Fruit fly (Drosophila melanogaster) whole organism, embryonic: Measurements from ENCODE around the gene CG5071.

Source experiments
- CG10959 ChIP-seq: fragments of 200-800 bp; sonication (Bioruptor generic); IDR thresholded peaks from 2 replicates; pipeline ENCODE4 v1.3.6; 2022; ENCODE audit warnings: missing biosample characterization, missing genetic modification characterization
- CG10979 ChIP-seq: fragments of 200-800 bp; sonication (Bioruptor generic); optimal IDR thresholded peaks from 2 replicates; lab custom pipeline; 2018; ENCODE audit warnings: missing biosample characterization, mild to moderate bottlenecking, missing genetic modification characterization, moderate library complexity
- CG11560 ChIP-seq: fragments of 200-800 bp; sonication (Bioruptor generic); IDR thresholded peaks from 3 replicates; pipeline ENCODE4 v1.3.6; 2022; ENCODE audit warnings: missing biosample characterization, missing genetic modification characterization
- CG12659 ChIP-seq: fragments of 200-800 bp; sonication (Bioruptor generic); optimal IDR thresholded peaks from 3 replicates; lab custom pipeline; 2017; ENCODE audit warnings: mild to moderate bottlenecking, missing biosample characterization, missing genetic modification reagents, missing genetic modification characterization
- CG13296 ChIP-seq: fragments of 200-800 bp; sonication (Bioruptor generic); optimal IDR thresholded peaks from 3 replicates; lab custom pipeline; 2018; ENCODE audit warnings: missing biosample characterization, mild to moderate bottlenecking, missing genetic modification characterization
- CG13775 ChIP-seq: fragments of 200-800 bp; sonication (Bioruptor generic); optimal IDR thresholded peaks from 3 replicates; lab custom pipeline; 2017; ENCODE audit warnings: missing biosample characterization, mild to moderate bottlenecking, missing genetic modification characterization
- CG14441 ChIP-seq: fragments of 200-800 bp; sonication (Bioruptor generic); IDR thresholded peaks from 2 replicates; pipeline ENCODE4 v1.3.6; 2022; ENCODE audit warnings: missing biosample characterization, missing genetic modification characterization
- CG14710 ChIP-seq: fragments of 200-800 bp; sonication (Bioruptor generic); optimal IDR thresholded peaks from 3 replicates; lab custom pipeline; 2019; ENCODE audit warnings: missing biosample characterization, mild to moderate bottlenecking, missing genetic modification characterization, moderate library complexity
- CG1602 ChIP-seq: fragments of 200-800 bp; sonication (Bioruptor generic); optimal IDR thresholded peaks from 3 replicates; lab custom pipeline; 2016; ENCODE audit warnings: missing biosample characterization, missing genetic modification characterization
- CG18011 ChIP-seq: fragments of 200-800 bp; sonication (Bioruptor generic); optimal IDR thresholded peaks from 2 replicates; lab custom pipeline; 2017; ENCODE audit warnings: missing biosample characterization, missing genetic modification characterization, mild to moderate bottlenecking, moderate library complexity, missing genotype
- CG30431 ChIP-seq: fragments of 200-800 bp; sonication (Bioruptor generic); optimal IDR thresholded peaks from 2 replicates; lab custom pipeline; 2017; ENCODE audit warnings: missing biosample characterization, missing genetic modification characterization
- CG3838 ChIP-seq: fragments of 200-800 bp; sonication (Bioruptor generic); optimal IDR thresholded peaks from 3 replicates; lab custom pipeline; 2016; ENCODE audit warnings: missing biosample characterization, missing genetic modification characterization
- CG4854 ChIP-seq: fragments of 200-800 bp; sonication (Bioruptor generic); optimal IDR thresholded peaks from 2 replicates; lab custom pipeline; 2016; ENCODE audit warnings: missing biosample characterization, missing genetic modification characterization, inconsistent platforms
- CG6254 ChIP-seq: fragments of 200-800 bp; sonication (Bioruptor generic); optimal IDR thresholded peaks from 3 replicates; lab custom pipeline; 2017; ENCODE audit warnings: mild to moderate bottlenecking, missing biosample characterization, missing genetic modification reagents, missing genetic modification characterization
- CG6813 ChIP-seq: fragments of 200-800 bp; sonication (Bioruptor generic); optimal IDR thresholded peaks from 2 replicates; lab custom pipeline; 2017; ENCODE audit warnings: missing biosample characterization, missing genetic modification characterization, mild to moderate bottlenecking, moderate library complexity, missing genetic modification reagents
- CG6854 ChIP-seq: fragments of 200-800 bp; sonication (Bioruptor generic); optimal IDR thresholded peaks from 3 replicates; lab custom pipeline; 2017; ENCODE audit warnings: missing biosample characterization, mild to moderate bottlenecking, missing genetic modification characterization
- CG7556 ChIP-seq: fragments of 200-800 bp; sonication (Bioruptor generic); optimal IDR thresholded peaks from 2 replicates; lab custom pipeline; 2017; ENCODE audit warnings: missing biosample characterization, mild to moderate bottlenecking, missing genetic modification characterization
- CG8359 ChIP-seq: fragments of 200-800 bp; sonication (Bioruptor generic); optimal IDR thresholded peaks from 2 replicates; lab custom pipeline; 2017; ENCODE audit warnings: missing biosample characterization, mild to moderate bottlenecking, missing genetic modification characterization, borderline replicate concordance
- CG9215 ChIP-seq: fragments of 200-800 bp; sonication (Bioruptor generic); IDR thresholded peaks from 2 replicates; pipeline ENCODE4 v1.3.6; 2022; ENCODE audit warnings: missing biosample characterization, missing genetic modification characterization
- Camta ChIP-seq: fragments of 200-800 bp; sonication (Bioruptor generic); optimal IDR thresholded peaks from 2 replicates; lab custom pipeline; 2016; ENCODE audit warnings: missing biosample characterization, missing genetic modification characterization
- E2f1 ChIP-seq: fragments of 200-800 bp; sonication (Bioruptor generic); IDR thresholded peaks from 2 replicates; pipeline ENCODE4 v1.3.6; 2022; ENCODE audit warnings: missing biosample characterization, missing genetic modification characterization
- E2f2 ChIP-seq: fragments of 200-800 bp; sonication (Bioruptor generic); IDR thresholded peaks from 2 replicates; pipeline ENCODE4 v1.3.6; 2022; ENCODE audit warnings: missing biosample characterization, missing genetic modification characterization
- ERR ChIP-seq: fragments of 200-800 bp; sonication (Bioruptor generic); optimal IDR thresholded peaks from 2 replicates; lab custom pipeline; 2016; ENCODE audit warnings: missing biosample characterization, missing genetic modification characterization
- H15 ChIP-seq: fragments of 200-800 bp; sonication (Bioruptor generic); IDR thresholded peaks from 3 replicates; pipeline ENCODE4 v1.3.6; 2022; ENCODE audit warnings: missing biosample characterization, missing genetic modification characterization
- H2.0 ChIP-seq: fragments of 200-800 bp; sonication (Bioruptor generic); IDR thresholded peaks from 2 replicates; pipeline ENCODE4 v1.3.6; 2022; ENCODE audit warnings: missing biosample characterization, missing genetic modification characterization
- Mrtf ChIP-seq: fragments of 200-800 bp; sonication (Bioruptor generic); IDR thresholded peaks from 3 replicates; pipeline ENCODE4 v1.3.6; 2022; ENCODE audit warnings: missing biosample characterization, missing genetic modification characterization
- PHDP ChIP-seq: fragments of 200-800 bp; sonication (Bioruptor generic); optimal IDR thresholded peaks from 3 replicates; lab custom pipeline; 2018; ENCODE audit warnings: missing biosample characterization, mild to moderate bottlenecking, missing genetic modification characterization, moderate library complexity
- ara ChIP-seq: fragments of 200-800 bp; sonication (Bioruptor generic); IDR thresholded peaks from 2 replicates; pipeline ENCODE4 v1.3.6; 2022; ENCODE audit warnings: missing biosample characterization, missing genetic modification characterization
- bab2 ChIP-seq: fragments of 200-800 bp; sonication (Bioruptor generic); optimal IDR thresholded peaks from 2 replicates; lab custom pipeline; 2016; ENCODE audit warnings: missing biosample characterization, missing genetic modification characterization
- chif ChIP-seq, 2 experiments: fragments of 200-800 bp; sonication (Bioruptor generic); optimal IDR thresholded peaks; 3 replicates each; lab custom pipeline; 2016; ENCODE audit warnings: missing biosample characterization in 2 of 2, missing genetic modification characterization in 2 of 2
- ci ChIP-seq: fragments of 200-800 bp; sonication (Bioruptor generic); IDR thresholded peaks from 3 replicates; pipeline ENCODE4 v1.3.6; 2022; ENCODE audit warnings: missing biosample characterization, missing genetic modification characterization
- dimm ChIP-seq: fragments of 200-800 bp; sonication (Bioruptor generic); IDR thresholded peaks from 2 replicates; pipeline ENCODE4 v1.3.6; 2022; ENCODE audit warnings: missing biosample characterization, missing genetic modification characterization
- eve ChIP-seq, 2 experiments: fragments of >200 bp; optimal IDR thresholded peaks; 2 replicates each; lab custom pipeline; 2017; ENCODE audit warnings: missing biosample characterization in 2 of 2, missing genetic modification characterization in 2 of 2
- fd102C ChIP-seq: fragments of 200-800 bp; sonication (Bioruptor generic); optimal IDR thresholded peaks from 2 replicates; lab custom pipeline; 2018; ENCODE audit warnings: missing biosample characterization, mild to moderate bottlenecking, missing genetic modification characterization, moderate library complexity
- hb ChIP-seq: fragments of 200-800 bp; sonication (Bioruptor generic); IDR thresholded peaks from 3 replicates; pipeline ENCODE4 v1.3.6; 2022; ENCODE audit warnings: missing biosample characterization, missing genetic modification characterization; ENCODE audit not compliant: partially characterized antibody
- hth ChIP-seq: fragments of >200 bp; optimal IDR thresholded peaks from 2 replicates; lab custom pipeline; 2017; ENCODE audit warnings: inconsistent platforms
- insv ChIP-seq, 2 experiments: fragments of 200-800 bp; sonication (Bioruptor generic); optimal IDR thresholded peaks; 3 replicates each; lab custom pipeline; 2016 to 2018; ENCODE audit warnings: missing biosample characterization in 2 of 2, missing genetic modification characterization in 2 of 2
- lilli ChIP-seq: fragments of 200-800 bp; sonication (Bioruptor generic); optimal IDR thresholded peaks from 3 replicates; lab custom pipeline; 2016; ENCODE audit warnings: missing biosample characterization, missing genetic modification characterization
- maf-S ChIP-seq: fragments of 200-800 bp; sonication (Bioruptor generic); optimal IDR thresholded peaks from 2 replicates; lab custom pipeline; 2016; ENCODE audit warnings: missing biosample characterization, missing genetic modification characterization
- mirr ChIP-seq: fragments of 200-800 bp; sonication (Bioruptor generic); optimal IDR thresholded peaks from 3 replicates; lab custom pipeline; 2018; ENCODE audit warnings: missing biosample characterization, mild to moderate bottlenecking, missing genetic modification characterization
- peb ChIP-seq: fragments of 200-800 bp; sonication (Bioruptor generic); IDR thresholded peaks from 2 replicates; pipeline ENCODE4 v1.3.6; 2022; ENCODE audit warnings: missing biosample characterization, missing genetic modification characterization
- sim ChIP-seq: fragments of 200-800 bp; sonication (Bioruptor generic); IDR thresholded peaks from 2 replicates; pipeline ENCODE4 v1.3.6; 2022; ENCODE audit warnings: missing biosample characterization, missing genetic modification characterization
- slou ChIP-seq: fragments of 200-800 bp; sonication (Bioruptor generic); optimal IDR thresholded peaks from 3 replicates; lab custom pipeline; 2016; ENCODE audit warnings: missing biosample characterization, missing genetic modification characterization
- so ChIP-seq: fragments of 200-800 bp; sonication (Bioruptor generic); IDR thresholded peaks from 3 replicates; pipeline ENCODE4 v1.3.6; 2022; ENCODE audit warnings: missing biosample characterization, missing genetic modification characterization
- sug ChIP-seq: fragments of 200-800 bp; optimal IDR thresholded peaks from 2 replicates; lab custom pipeline; 2019; ENCODE audit warnings: missing biosample characterization, mild to moderate bottlenecking, missing genetic modification characterization, moderate library complexity
- tin ChIP-seq: fragments of 200-800 bp; sonication (Bioruptor generic); optimal IDR thresholded peaks from 3 replicates; lab custom pipeline; 2016; ENCODE audit warnings: missing biosample characterization, missing genetic modification characterization

Gene CG5071

dm6 chr3R:25640463-25640862, 22.2 kb downstream of the CG5071 start (continued):
- TF ChIP-seq dimm (no peak), eve (GFP tag; optimal IDR thresholded peaks at IDR 0.05; lab: Kevin White, UChicago) (no peak), CG14710 (tag; lab: Kevin White, UChicago) (peak; percentile 60), CG6854 (GFP tag; lab: Kevin White, UChicago) (no peak), CG18011 (GFP tag; lab: Kevin White, UChicago) (no peak), bab2 (peak; percentile 26), sug (tag; lab: Kevin White, UChicago) (no peak), CG1602 (GFP tag; lab: Kevin White, UChicago) (peak; percentile 43), chif (GFP tag; optimal IDR thresholded peaks at IDR 0.05; lab: Kevin White, UChicago) (peak; percentile 27 to 54), CG4854 (GFP tag; lab: Kevin White, UChicago) (peak; percentile 40), sim (GFP tag; lab: Robert Waterston, UW) (peak; percentile 52; the same call in 1 of the 2 replicates), maf-S (GFP tag; lab: Kevin White, UChicago) (no peak), CG12659 (GFP tag; lab: Kevin White, UChicago) (peak; percentile 17), fd102C (peak; percentile 66), CG10959 (GFP tag; lab: Robert Waterston, UW) (peak; percentile 56), CG7556 (GFP tag; lab: Kevin White, UChicago) (peak; percentile 44), Mrtf (GFP tag; lab: Robert Waterston, UW) (no peak), hth (lab: Kevin White, UChicago) (no peak), CG11560 (tag; lab: Robert Waterston, UW) (peak; percentile 28; the same call in 1 of the 3 replicates), H15 (GFP tag; lab: Robert Waterston, UW) (0 out of 3 replicates have a peak, but pooled peaks have one; percentile 35), H2.0 (GFP tag; lab: Robert Waterston, UW) (peak; percentile 61), CG10979 (tag; lab: Kevin White, UChicago) (peak; percentile 77), CG9215 (0 out of 2 replicates have a peak, but pooled peaks have one; percentile 27), CG3838 (GFP tag; lab: Kevin White, UChicago) (no peak), CG6813 (GFP tag; lab: Kevin White, UChicago) (peak; percentile 45), CG6254 (peak; percentile 36), CG13296 (GFP tag; lab: Kevin White, UChicago) (peak; percentile 15), hb (GFP tag; lab: Robert Waterston, UW) (no peak), ara (GFP tag; lab: Robert Waterston, UW) (peak; percentile 82), so (GFP tag; lab: Robert Waterston, UW) (peak; percentile 54; the same call in 1 of the 3 replicates), E2f2 (no peak), slou (GFP tag; lab: Kevin White, UChicago) (peak; percentile 21), insv (GFP tag; optimal IDR thresholded peaks at IDR 0.05; lab: Kevin White, UChicago) (no peak), CG30431 (GFP tag; lab: Kevin White, UChicago) (peak; percentile 22), Camta (GFP tag; lab: Kevin White, UChicago) (peak; percentile 26), CG8359 (GFP tag; lab: Kevin White, UChicago) (peak; percentile 55), CG13775 (GFP tag; lab: Kevin White, UChicago) (peak; percentile 43), PHDP (tag; lab: Kevin White, UChicago) (peak; percentile 35), tin (peak; percentile 35), CG14441 (peak; percentile 41; the same call in 1 of the 2 replicates), lilli (GFP tag; lab: Kevin White, UChicago) (peak; percentile 48), mirr (GFP tag; lab: Kevin White, UChicago) (no peak), ci (GFP tag; lab: Robert Waterston, UW) (peak; percentile 67; the same call in 2 of the 3 replicates), E2f1 (GFP tag; lab: Robert Waterston, UW) (peak; percentile 44; the same call in 1 of the 2 replicates), peb (GFP tag; lab: Robert Waterston, UW) (peak; percentile 30; the same call in 1 of the 2 replicates), ERR (GFP tag; lab: Kevin White, UChicago) (no peak)
